Fruit fly (Drosophila melanogaster) whole organism, embryonic: ENCODE results near the gene CAH1.

Experiments
- Aef1 ChIP-seq: fragments of 200-800 bp; sonication (Bioruptor generic); IDR thresholded peaks from 3 replicates; pipeline ENCODE4 v1.3.6; 2022; ENCODE audit warnings: missing biosample characterization, missing genetic modification characterization
- CG3281 ChIP-seq: fragments of 200-800 bp; sonication (Bioruptor generic); optimal IDR thresholded peaks from 3 replicates; lab custom pipeline; 2017; ENCODE audit warnings: missing biosample characterization, mild to moderate bottlenecking, missing genetic modification characterization
- Ravus ChIP-seq: fragments of 200-800 bp; sonication (Bioruptor generic); IDR thresholded peaks from 2 replicates; pipeline ENCODE4 v1.3.6; 2022; ENCODE audit warnings: missing biosample characterization, missing genetic modification characterization
- gcm2 ChIP-seq: fragments of 200-800 bp; sonication (Bioruptor generic); optimal IDR thresholded peaks from 2 replicates; lab custom pipeline; 2016; ENCODE audit warnings: missing biosample characterization, missing genetic modification characterization
- run ChIP-seq: fragments of 200-800 bp; sonication (Bioruptor generic); optimal IDR thresholded peaks from 3 replicates; lab custom pipeline; 2018; ENCODE audit warnings: missing biosample characterization, mild to moderate bottlenecking, missing genetic modification characterization
- unc-4 ChIP-seq: fragments of 200-800 bp; sonication (Bioruptor generic); IDR thresholded peaks from 2 replicates; pipeline ENCODE4 v1.3.6; 2022; ENCODE audit warnings: missing biosample characterization, missing genetic modification characterization; ENCODE audit not compliant: partially characterized antibody

DNA sequence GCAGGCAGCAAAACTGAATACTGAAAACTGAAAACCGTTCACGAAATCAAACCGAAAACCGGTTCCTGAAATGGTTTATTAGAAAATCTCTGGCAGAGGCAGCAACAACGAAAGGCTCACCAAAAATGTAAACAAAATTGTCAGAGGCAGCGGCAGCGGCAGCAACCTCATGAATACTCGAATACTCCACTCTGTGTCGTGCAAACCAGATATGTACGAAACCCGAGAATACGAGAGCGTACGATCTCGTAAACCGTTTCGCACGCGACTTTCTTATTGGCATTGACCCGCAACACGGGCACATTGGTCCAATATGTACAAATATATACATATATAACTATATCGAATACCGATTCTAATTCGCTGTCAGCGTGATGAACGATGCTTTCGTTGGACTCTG, 34.2 kb downstream of the CAH1 start:
- no peak for TF ChIP-seq run (tag; lab: Kevin White, UChicago)
- TF ChIP-seq Ravus (GFP tag; lab: Robert Waterston, UW) = no peak
- no peak for TF ChIP-seq unc-4 (GFP tag; lab: Robert Waterston, UW)
- TF ChIP-seq CG3281 (GFP tag; lab: Kevin White, UChicago) = no peak
- TF ChIP-seq Aef1 (GFP tag; lab: Robert Waterston, UW) = no peak
- TF ChIP-seq gcm2 (GFP tag; lab: Kevin White, UChicago) = no peak
